Worm (Caenorhabditis elegans) whole organism, L2 larva: ENCODE data around the gene zfp-3.

Experiments
- C34F6.9 ChIP-seq: fragments of 150-350 bp; optimal IDR thresholded peaks from 2 replicates; lab custom pipeline; 2014; ENCODE audit warnings: missing biosample characterization, missing genetic modification characterization
- F13H6.1 ChIP-seq: sonication (generic microtip); optimal IDR thresholded peaks from 2 replicates; lab custom pipeline; 2016; ENCODE audit warnings: missing genetic modification characterization, missing compliant biosample characterization
- Y55F3AM.14 ChIP-seq: fragments of 200-800 bp; sonication (Bioruptor generic); optimal IDR thresholded peaks from 2 replicates; lab custom pipeline; 2018; ENCODE audit warnings: mild to moderate bottlenecking, missing genetic modification characterization, missing compliant biosample characterization
- alr-1 ChIP-seq: fragments of 150-350 bp; optimal IDR thresholded peaks from 2 replicates; lab custom pipeline; 2014; ENCODE audit warnings: missing biosample characterization, missing genetic modification characterization
- aly-2 ChIP-seq: fragments of 150-350 bp; optimal IDR thresholded peaks from 2 replicates; lab custom pipeline; 2014; ENCODE audit warnings: missing biosample characterization, missing genetic modification characterization
- ama-1 ChIP-seq: fragments of 150-350 bp; optimal IDR thresholded peaks from 2 replicates; lab custom pipeline; 2018; ENCODE audit warnings: inconsistent platforms
- blmp-1 ChIP-seq: sonication (generic microtip); optimal IDR thresholded peaks from 2 replicates; lab custom pipeline; 2017; ENCODE audit warnings: missing genetic modification characterization, mild to moderate bottlenecking, missing compliant biosample characterization, antibody characterized with exemption, moderate library complexity; ENCODE audit not compliant: insufficient read depth
- ceh-16 ChIP-seq: fragments of 150-350 bp; optimal IDR thresholded peaks from 2 replicates; lab custom pipeline; 2014; ENCODE audit warnings: missing biosample characterization, missing genetic modification characterization
- crh-2 ChIP-seq: sonication (generic microtip); optimal IDR thresholded peaks from 2 replicates; lab custom pipeline; 2017; ENCODE audit warnings: missing biosample characterization, missing genetic modification characterization
- dmd-4 ChIP-seq: sonication (generic microtip); optimal IDR thresholded peaks from 2 replicates; lab custom pipeline; 2017; ENCODE audit warnings: missing biosample characterization, missing genetic modification characterization
- gmeb-1 ChIP-seq: fragments of 150-350 bp; optimal IDR thresholded peaks from 2 replicates; lab custom pipeline; 2014; ENCODE audit warnings: missing biosample characterization, missing genetic modification characterization
- lin-11 ChIP-seq: fragments of 150-350 bp; sonication (generic microtip); optimal IDR thresholded peaks from 2 replicates; lab custom pipeline; 2014; ENCODE audit warnings: missing biosample characterization, missing genetic modification characterization, inconsistent platforms, mixed read lengths
- lin-13 ChIP-seq: fragments of 150-350 bp; optimal IDR thresholded peaks from 2 replicates; lab custom pipeline; 2014; ENCODE audit warnings: missing biosample characterization, missing genetic modification reagents, missing genetic modification characterization
- lin-39 ChIP-seq: fragments of 150-350 bp; optimal IDR thresholded peaks from 2 replicates; lab custom pipeline; 2014; ENCODE audit warnings: missing biosample characterization, missing genetic modification reagents, missing genetic modification characterization
- lsy-2 ChIP-seq, 2 experiments: fragments of 150-350 bp in 1 of 2; sonication (generic microtip) in 1 of 2; optimal IDR thresholded peaks; 2 replicates each; lab custom pipeline; 2014 to 2017; ENCODE audit warnings: missing biosample characterization in 2 of 2, missing genetic modification characterization in 2 of 2
- mab-5 ChIP-seq: fragments of 150-350 bp; optimal IDR thresholded peaks from 2 replicates; lab custom pipeline; 2014; ENCODE audit warnings: missing biosample characterization, missing genetic modification characterization
- mbf-1 ChIP-seq: sonication (generic microtip); optimal IDR thresholded peaks from 2 replicates; lab custom pipeline; 2017; ENCODE audit warnings: missing biosample characterization, missing genetic modification characterization
- mdl-1 ChIP-seq, 2 experiments: fragments of 150-350 bp in 1 of 2; sonication (generic microtip) in 1 of 2; optimal IDR thresholded peaks; 2 replicates each; lab custom pipeline; 2017; ENCODE audit warnings: missing biosample characterization in 2 of 2, missing genetic modification characterization in 2 of 2
- nhr-10 ChIP-seq: sonication (generic microtip); optimal IDR thresholded peaks from 2 replicates; lab custom pipeline; 2017; ENCODE audit warnings: missing biosample characterization, missing genetic modification characterization
- nhr-12 ChIP-seq: fragments of 150-350 bp; optimal IDR thresholded peaks from 2 replicates; lab custom pipeline; 2014; ENCODE audit warnings: missing biosample characterization, missing genetic modification characterization
- nhr-129 ChIP-seq: fragments of 150-350 bp; optimal IDR thresholded peaks from 2 replicates; lab custom pipeline; 2014; ENCODE audit warnings: missing biosample characterization, missing genetic modification characterization
- nhr-23 ChIP-seq: fragments of 150-350 bp; optimal IDR thresholded peaks from 2 replicates; lab custom pipeline; 2014; ENCODE audit warnings: missing biosample characterization, missing genetic modification reagents, missing genetic modification characterization
- nhr-237 ChIP-seq: fragments of 150-350 bp; optimal IDR thresholded peaks from 2 replicates; lab custom pipeline; 2014; ENCODE audit warnings: missing biosample characterization, missing genetic modification characterization
- nhr-25 ChIP-seq: fragments of 150-350 bp; sonication (generic microtip); optimal IDR thresholded peaks from 3 replicates; lab custom pipeline; 2014; ENCODE audit warnings: missing biosample characterization, missing genetic modification characterization
- nhr-6 ChIP-seq: fragments of 150-350 bp; optimal IDR thresholded peaks from 2 replicates; lab custom pipeline; 2014; ENCODE audit warnings: missing biosample characterization, missing genetic modification characterization
- nhr-77 ChIP-seq: fragments of 150-350 bp; optimal IDR thresholded peaks from 2 replicates; lab custom pipeline; 2014; ENCODE audit warnings: missing biosample characterization, missing genetic modification characterization
- peb-1 ChIP-seq: fragments of 150-350 bp; optimal IDR thresholded peaks from 2 replicates; lab custom pipeline; 2014; ENCODE audit warnings: missing biosample characterization, missing genetic modification characterization
- sem-4 ChIP-seq: fragments of 150-350 bp; optimal IDR thresholded peaks from 2 replicates; lab custom pipeline; 2014; ENCODE audit warnings: missing biosample characterization, missing genetic modification reagents, missing genetic modification characterization
- skn-1 ChIP-seq: sonication (generic microtip); optimal IDR thresholded peaks from 2 replicates; lab custom pipeline; 2017; ENCODE audit warnings: missing biosample characterization, missing genetic modification characterization
- sma-3 ChIP-seq: sonication (generic microtip); optimal IDR thresholded peaks from 2 replicates; lab custom pipeline; 2016; ENCODE audit warnings: missing genetic modification reagents, missing genetic modification characterization, missing compliant biosample characterization
- sma-9 ChIP-seq, 2 experiments: fragments of 150-350 bp in 1 of 2; sonication (generic microtip) in 1 of 2; optimal IDR thresholded peaks; 2 replicates each; lab custom pipeline; 2014 to 2016; ENCODE audit warnings: missing genetic modification characterization in 2 of 2, mild to moderate bottlenecking in 1 of 2, missing biosample characterization in 1 of 2, missing compliant biosample characterization in 1 of 2, missing genetic modification reagents in 1 of 2, moderate library complexity in 1 of 2
- snpc-4 ChIP-seq: fragments of 150-350 bp; optimal IDR thresholded peaks from 2 replicates; lab custom pipeline; 2014; ENCODE audit warnings: missing biosample characterization, missing genetic modification characterization
- unc-39 ChIP-seq: fragments of 150-350 bp; optimal IDR thresholded peaks from 2 replicates; lab custom pipeline; 2014; ENCODE audit warnings: missing biosample characterization, missing genetic modification characterization
- unc-55 ChIP-seq: fragments of 150-350 bp; sonication (generic microtip); optimal IDR thresholded peaks from 3 replicates; lab custom pipeline; 2014; ENCODE audit warnings: missing biosample characterization, missing genetic modification reagents, missing genetic modification characterization
- unc-62 ChIP-seq: fragments of 150-350 bp; optimal IDR thresholded peaks from 2 replicates; lab custom pipeline; 2014; ENCODE audit warnings: missing biosample characterization, missing genetic modification reagents, missing genetic modification characterization
- zag-1 ChIP-seq: fragments of 150-350 bp; optimal IDR thresholded peaks from 2 replicates; lab custom pipeline; 2014; ENCODE audit warnings: missing biosample characterization, missing genetic modification characterization
- ztf-1 ChIP-seq: fragments of 200-800 bp; sonication (Bioruptor generic); conservative IDR thresholded peaks from 2 replicates; pipeline ENCODE4 v1.3.6; 2022; ENCODE audit warnings: missing genetic modification characterization, missing compliant biosample characterization
- ztf-11 ChIP-seq: sonication (generic microtip); optimal IDR thresholded peaks from 2 replicates; lab custom pipeline; 2017; ENCODE audit warnings: missing biosample characterization, missing genetic modification characterization
- ztf-4 ChIP-seq: fragments of 150-350 bp; optimal IDR thresholded peaks from 2 replicates; lab custom pipeline; 2014; ENCODE audit warnings: missing biosample characterization, missing genetic modification characterization

zfp-3 gene

DNA sequence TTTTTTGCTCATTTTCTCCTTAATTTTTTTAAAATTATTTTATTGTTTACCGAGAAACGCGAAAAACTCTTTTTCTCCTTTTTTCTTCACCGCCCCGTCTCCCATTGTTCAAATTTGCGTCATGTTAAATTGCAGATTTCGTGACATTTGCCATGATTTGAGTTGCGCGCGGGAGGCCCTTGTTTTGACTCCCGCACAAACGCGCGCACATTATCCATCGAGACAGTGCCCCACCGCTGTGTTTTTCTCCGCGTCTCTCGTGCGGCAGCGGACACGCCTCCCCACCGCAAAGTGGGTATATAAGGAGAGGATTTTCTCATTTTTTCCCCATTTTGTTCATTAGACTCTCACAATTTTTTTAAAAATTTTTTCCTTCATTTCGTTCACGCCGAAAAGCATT, 29.6 kb upstream of the zfp-3 start:
- TF ChIP-seq mdl-1 (tag; optimal IDR thresholded peaks at IDR 0.05; lab: Kevin White, UChicago): no peak
- no peak for TF ChIP-seq C34F6.9 (tag; lab: Kevin White, UChicago)
- TF ChIP-seq lin-39 (tag; lab: Kevin White, UChicago): no peak
- no peak for TF ChIP-seq dmd-4 (tag; lab: Kevin White, UChicago)
- no peak for TF ChIP-seq ceh-16 (tag; lab: Kevin White, UChicago)
- no peak for TF ChIP-seq ztf-11
- TF ChIP-seq Y55F3AM.14 (GFP tag; lab: Kevin White, UChicago): no peak
- TF ChIP-seq, all 48 proteins: peak for 0

ce11 chrX:1473794-1474193, 27.4 kb upstream of the zfp-3 start:
- TF ChIP-seq nhr-25 (tag; lab: Kevin White, UChicago) (no peak), F13H6.1 (no peak), sem-4 (tag; lab: Kevin White, UChicago) (no peak), ztf-1 (GFP tag; lab: Robert Waterston, UW) (no peak)

DNA sequence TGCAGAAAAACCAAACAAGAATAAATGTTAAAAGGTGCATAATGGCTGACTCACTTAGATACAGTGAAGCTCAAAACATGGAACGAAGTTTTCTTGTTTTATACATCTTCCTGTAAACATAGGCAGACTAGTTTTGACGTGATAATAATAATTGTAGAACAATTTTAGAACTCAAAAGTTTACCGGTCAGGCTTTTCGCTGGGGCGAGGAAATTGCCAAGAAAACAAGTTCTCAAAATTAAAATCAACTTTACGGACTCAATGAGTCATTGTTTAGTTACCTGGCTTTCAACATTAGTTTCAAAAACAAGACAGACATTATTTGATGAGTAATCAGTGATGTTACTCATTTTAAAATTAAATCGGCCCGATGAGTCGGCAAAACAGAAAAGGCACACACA, 26.4 kb upstream of the zfp-3 start, which contains the start of gene D1005.5:
Gene D1005.5, minus strand, starts transcription at position 101 of the 400 bp plus-strand sequence.
- no peak for TF ChIP-seq mdl-1 (tag; optimal IDR thresholded peaks at IDR 0.05; lab: Kevin White, UChicago)
- TF ChIP-seq nhr-77 (tag; lab: Kevin White, UChicago): no peak
- TF ChIP-seq ztf-11: no peak
- no peak for TF ChIP-seq aly-2 (tag; lab: Kevin White, UChicago)
- TF ChIP-seq skn-1 (tag; lab: Kevin White, UChicago): no peak
- no peak for TF ChIP-seq F13H6.1
- TF ChIP-seq nhr-10 (tag; lab: Kevin White, UChicago): no peak
- TF ChIP-seq blmp-1 (tag; lab: Kevin White, UChicago): no peak
- TF ChIP-seq nhr-25 (tag; lab: Kevin White, UChicago): no peak
- TF ChIP-seq alr-1 (tag; lab: Kevin White, UChicago): no peak
- TF ChIP-seq ceh-16 (tag; lab: Kevin White, UChicago): no peak
- TF ChIP-seq unc-55: no peak

DNA sequence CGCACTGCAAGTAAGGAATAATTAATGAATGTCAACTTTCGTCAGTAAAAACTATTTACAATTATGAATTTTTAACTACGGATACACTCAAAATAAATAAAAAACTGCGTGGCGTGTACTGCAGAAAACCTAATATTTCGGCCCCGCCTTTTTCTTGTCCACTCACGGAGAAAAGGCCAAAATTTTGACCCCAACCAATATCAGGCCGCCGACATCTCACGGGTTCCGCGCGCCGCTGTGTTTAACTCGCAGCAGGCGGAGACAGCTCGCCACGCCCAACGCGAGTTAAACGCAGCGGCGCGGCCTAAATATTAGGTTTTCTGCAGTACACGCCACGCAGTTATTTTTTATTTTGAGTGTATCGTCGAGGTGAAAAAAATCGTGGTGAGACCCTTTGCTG, 24.8 kb upstream of the zfp-3 start:
- TF ChIP-seq F13H6.1 (no peak), peb-1 (tag; lab: Kevin White, UChicago) (no peak), nhr-6 (tag; lab: Kevin White, UChicago) (no peak), nhr-129 (tag; lab: Kevin White, UChicago) (no peak), sma-9 (GFP tag; optimal IDR thresholded peaks at IDR 0.05; lab: Kevin White, UChicago) (no peak), sma-9 (tag; optimal IDR thresholded peaks at IDR 0.05; lab: Kevin White, UChicago) (no peak), alr-1 (tag; lab: Kevin White, UChicago) (no peak), C34F6.9 (tag; lab: Kevin White, UChicago) (no peak), lin-13 (no peak), zag-1 (tag; lab: Kevin White, UChicago) (no peak), nhr-12 (tag; lab: Kevin White, UChicago) (no peak), sem-4 (tag; lab: Kevin White, UChicago) (no peak), nhr-23 (tag; lab: Kevin White, UChicago) (no peak), nhr-25 (tag; lab: Kevin White, UChicago) (no peak), crh-2 (tag; lab: Kevin White, UChicago) (no peak), sma-3 (GFP tag; lab: Kevin White, UChicago) (no peak), mbf-1 (tag; lab: Kevin White, UChicago) (no peak), mdl-1 (tag; optimal IDR thresholded peaks at IDR 0.05; lab: Kevin White, UChicago) (no peak), lin-11 (no peak), unc-39 (tag; lab: Kevin White, UChicago) (no peak)

DNA sequence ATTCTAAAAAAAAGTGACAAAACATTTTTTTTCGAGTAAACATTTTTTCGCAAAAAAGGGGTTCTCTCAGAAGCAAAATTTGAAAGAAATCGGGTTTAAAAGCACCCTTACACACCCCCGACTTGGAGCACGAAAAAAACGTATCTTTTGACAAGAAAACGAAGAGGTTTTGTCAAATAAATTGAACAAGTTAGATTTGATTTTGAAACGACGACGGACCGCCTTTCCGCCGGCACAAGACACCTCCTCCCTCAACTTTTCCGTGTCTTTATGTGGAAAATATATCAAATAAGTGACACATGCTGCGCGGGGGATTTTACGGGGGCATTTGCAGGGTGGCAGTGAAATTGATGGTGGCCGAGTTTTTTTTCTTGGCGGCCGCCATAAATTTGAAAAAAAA, 21.6 kb upstream of the zfp-3 start:
- TF ChIP-seq lin-39 (tag; lab: Kevin White, UChicago) (no peak), nhr-23 (tag; lab: Kevin White, UChicago) (no peak), ztf-1 (GFP tag; lab: Robert Waterston, UW) (no peak), ztf-4 (tag; lab: Kevin White, UChicago) (no peak), nhr-12 (tag; lab: Kevin White, UChicago) (no peak), lin-13 (no peak), snpc-4 (tag; lab: Kevin White, UChicago) (no peak), gmeb-1 (tag; lab: Kevin White, UChicago) (no peak), nhr-237 (tag; lab: Kevin White, UChicago) (no peak), lsy-2 (tag; optimal IDR thresholded peaks at IDR 0.05; lab: Kevin White, UChicago) (no peak), nhr-6 (tag; lab: Kevin White, UChicago) (no peak), ztf-11 (no peak), mab-5 (tag; lab: Kevin White, UChicago) (no peak), nhr-10 (tag; lab: Kevin White, UChicago) (no peak), Y55F3AM.14 (GFP tag; lab: Kevin White, UChicago) (no peak), mbf-1 (tag; lab: Kevin White, UChicago) (no peak), ama-1 (lab: Kevin White, UChicago) (no peak), unc-62 (GFP tag; lab: Kevin White, UChicago) (no peak)
